Worm (Caenorhabditis elegans) whole organism, L2 larva: Measurements from ENCODE around the gene Y48B6A.10.

Source experiments
- R02D3.7 ChIP-seq: fragments of 150-350 bp; optimal IDR thresholded peaks from 2 replicates; lab custom pipeline; 2014; ENCODE audit warnings: missing biosample characterization, missing genetic modification characterization
- Y55F3AM.14 ChIP-seq: fragments of 200-800 bp; sonication (Bioruptor generic); optimal IDR thresholded peaks from 2 replicates; lab custom pipeline; 2018; ENCODE audit warnings: mild to moderate bottlenecking, missing genetic modification characterization, missing compliant biosample characterization
- aly-2 ChIP-seq: fragments of 150-350 bp; optimal IDR thresholded peaks from 2 replicates; lab custom pipeline; 2014; ENCODE audit warnings: missing biosample characterization, missing genetic modification characterization
- crh-2 ChIP-seq: sonication (generic microtip); optimal IDR thresholded peaks from 2 replicates; lab custom pipeline; 2017; ENCODE audit warnings: missing biosample characterization, missing genetic modification characterization
- lin-11 ChIP-seq: fragments of 150-350 bp; sonication (generic microtip); optimal IDR thresholded peaks from 2 replicates; lab custom pipeline; 2014; ENCODE audit warnings: missing biosample characterization, missing genetic modification characterization, inconsistent platforms, mixed read lengths
- lsy-2 ChIP-seq, 2 experiments: fragments of 150-350 bp in 1 of 2; sonication (generic microtip) in 1 of 2; optimal IDR thresholded peaks; 2 replicates each; lab custom pipeline; 2014 to 2017; ENCODE audit warnings: missing biosample characterization in 2 of 2, missing genetic modification characterization in 2 of 2
- nhr-10 ChIP-seq: sonication (generic microtip); optimal IDR thresholded peaks from 2 replicates; lab custom pipeline; 2017; ENCODE audit warnings: missing biosample characterization, missing genetic modification characterization
- nhr-12 ChIP-seq: fragments of 150-350 bp; optimal IDR thresholded peaks from 2 replicates; lab custom pipeline; 2014; ENCODE audit warnings: missing biosample characterization, missing genetic modification characterization
- skn-1 ChIP-seq: sonication (generic microtip); optimal IDR thresholded peaks from 2 replicates; lab custom pipeline; 2017; ENCODE audit warnings: missing biosample characterization, missing genetic modification characterization
- unc-55 ChIP-seq: fragments of 150-350 bp; sonication (generic microtip); optimal IDR thresholded peaks from 3 replicates; lab custom pipeline; 2014; ENCODE audit warnings: missing biosample characterization, missing genetic modification reagents, missing genetic modification characterization
- unc-62 ChIP-seq: fragments of 150-350 bp; optimal IDR thresholded peaks from 2 replicates; lab custom pipeline; 2014; ENCODE audit warnings: missing biosample characterization, missing genetic modification reagents, missing genetic modification characterization
- ztf-11 ChIP-seq: sonication (generic microtip); optimal IDR thresholded peaks from 2 replicates; lab custom pipeline; 2017; ENCODE audit warnings: missing biosample characterization, missing genetic modification characterization

ce11 chrII:14175099-14175498 lies 39.1 kb upstream of the Y48B6A.10 start, which contains the start of gene Y48B6A.5:
- TF ChIP-seq aly-2 (tag; lab: Kevin White, UChicago) (no peak), crh-2 (tag; lab: Kevin White, UChicago) (no peak), nhr-10 (tag; lab: Kevin White, UChicago) (no peak), unc-62 (GFP tag; lab: Kevin White, UChicago) (no peak), lsy-2 (tag; optimal IDR thresholded peaks at IDR 0.05; lab: Kevin White, UChicago) (no peak), ztf-11 (tag; lab: Kevin White, UChicago) (no peak), lin-11 (tag; lab: Kevin White, UChicago) (no peak), R02D3.7 (tag; lab: Kevin White, UChicago) (no peak), Y55F3AM.14 (no peak), nhr-12 (tag; lab: Kevin White, UChicago) (no peak), unc-55 (GFP tag; lab: Kevin White, UChicago) (no peak), skn-1 (tag; lab: Kevin White, UChicago) (no peak)
